Worm (Caenorhabditis elegans) whole organism, early embryonic: ENCODE measurements around the gene T07A9.15.

Experiments
- F13C5.2 ChIP-seq: sonication (generic microtip); optimal IDR thresholded peaks from 2 replicates; lab custom pipeline; 2017; ENCODE audit warnings: mild to moderate bottlenecking, missing genetic modification characterization, inconsistent platforms, missing compliant biosample characterization
- aly-1 ChIP-seq: sonication (generic microtip); optimal IDR thresholded peaks from 2 replicates; lab custom pipeline; 2016; ENCODE audit warnings: missing genetic modification characterization, missing compliant biosample characterization
- ama-1 ChIP-seq: fragments of 150-350 bp; optimal IDR thresholded peaks from 2 replicates; lab custom pipeline; 2014
- ceh-36 ChIP-seq: sonication (generic microtip); optimal IDR thresholded peaks from 2 replicates; lab custom pipeline; 2016; ENCODE audit warnings: missing genetic modification characterization, inconsistent platforms, missing compliant biosample characterization
- ets-7 ChIP-seq: sonication (generic microtip); optimal IDR thresholded peaks from 2 replicates; lab custom pipeline; 2016; ENCODE audit warnings: missing genotype, missing genetic modification characterization, missing compliant biosample characterization
- hmbx-1 ChIP-seq: sonication (generic microtip); optimal IDR thresholded peaks from 2 replicates; lab custom pipeline; 2016; ENCODE audit warnings: mild to moderate bottlenecking, missing genetic modification characterization, missing compliant biosample characterization
- pes-1 ChIP-seq: fragments of 200-800 bp; sonication (Bioruptor generic); IDR thresholded peaks from 2 replicates; pipeline ENCODE4 v1.3.6; 2022; ENCODE audit warnings: missing genetic modification reagents, missing genetic modification characterization, missing compliant biosample characterization
- sea-1 ChIP-seq: fragments of 200-800 bp; sonication (Bioruptor generic); conservative IDR thresholded peaks from 2 replicates; pipeline ENCODE4 v1.3.6; 2022; ENCODE audit warnings: missing genetic modification characterization, missing compliant biosample characterization
- tbx-11 ChIP-seq: fragments of 200-800 bp; sonication (Bioruptor generic); IDR thresholded peaks from 2 replicates; pipeline ENCODE4 v1.3.6; 2022; ENCODE audit warnings: missing genetic modification characterization, missing compliant biosample characterization
- tbx-37 ChIP-seq: fragments of 200-800 bp; sonication (Bioruptor generic); conservative IDR thresholded peaks from 2 replicates; pipeline ENCODE4 v1.3.6; 2022; ENCODE audit warnings: missing genetic modification reagents, missing genetic modification characterization, missing compliant biosample characterization

ce11 chrIV:378367-378766 lies 15.0 kb downstream of the T07A9.15 start:
- TF ChIP-seq hmbx-1 (no peak), tbx-37 (GFP tag; lab: Robert Waterston, UW) (no peak), ama-1 (lab: Kevin White, UChicago) (no peak), tbx-11 (GFP tag; lab: Robert Waterston, UW) (no peak), aly-1 (no peak), F13C5.2 (no peak), pes-1 (GFP tag; lab: Robert Waterston, UW) (no peak), ceh-36 (tag; lab: Kevin White, UChicago) (no peak), ets-7 (tag; lab: Kevin White, UChicago) (no peak), sea-1 (GFP tag; lab: Robert Waterston, UW) (no peak)
